Fruit fly (Drosophila melanogaster): ENCODE measurements around the gene aly.

Gene aly

dm6 chr3L:3034779-3035643, 8.7 kb upstream of the aly start, which contains the start of gene CG2162 (continued):
- peak; percentile 21; the same call in 1 of the 2 replicates for TF ChIP-seq hbn (GFP tag; IDR thresholded peaks at IDR 0.05; ENCODE audit: partially characterized antibody)

dm6 chr3L:3017156-3017555, 9.2 kb downstream of the aly start, which contains the start of gene CG32487:
CG32487 (minus strand) TSS chr3L:3017256.
- no peak for TF ChIP-seq CG17385 (GFP tag; optimal IDR thresholded peaks at IDR 0.05)
- no peak for TF ChIP-seq ci (GFP tag; IDR thresholded peaks at IDR 0.05)

dm6 chr3L:3015969-3016368, 10.4 kb downstream of the aly start, which contains the start of gene CG32488:
CG32488 (minus strand) TSS chr3L:3016069.
- TF ChIP-seq btn (GFP tag; optimal IDR thresholded peaks at IDR 0.05): no peak
- TF ChIP-seq CG17361 (GFP tag; IDR thresholded peaks at IDR 0.05): no peak
- TF ChIP-seq Jarid2 (GFP tag; optimal IDR thresholded peaks at IDR 0.05): no peak
- no peak for TF ChIP-seq wdn (GFP tag; IDR thresholded peaks at IDR 0.05)
- TF ChIP-seq fd102C (GFP tag; optimal IDR thresholded peaks at IDR 0.05): no peak
- TF ChIP-seq CG2712 (tag; optimal IDR thresholded peaks at IDR 0.05): no peak
- TF ChIP-seq Opbp (GFP tag; IDR thresholded peaks at IDR 0.05; ENCODE audit: partially characterized antibody): no peak
- TF ChIP-seq unpg (GFP tag; optimal IDR thresholded peaks at IDR 0.05): no peak
- no peak for TF ChIP-seq Sin3A (optimal IDR thresholded peaks at IDR 0.05)
- TF ChIP-seq repo (GFP tag; optimal IDR thresholded peaks at IDR 0.05): no peak
- TF ChIP-seq CG12942 (GFP tag; optimal IDR thresholded peaks at IDR 0.05): no peak
- no peak for TF ChIP-seq dysf (GFP tag; IDR thresholded peaks at IDR 0.05)
- TF ChIP-seq Awh (GFP tag; IDR thresholded peaks at IDR 0.05): no peak
- no peak for TF ChIP-seq Fer1 (GFP tag; optimal IDR thresholded peaks at IDR 0.05)
- TF ChIP-seq ranshi (GFP tag; IDR thresholded peaks at IDR 0.05): no peak
- TF ChIP-seq CG12236 (GFP tag; optimal IDR thresholded peaks at IDR 0.05): no peak
- TF ChIP-seq Chrac-16 (GFP tag; optimal IDR thresholded peaks at IDR 0.05): no peak
- TF ChIP-seq CG17802 (tag; optimal IDR thresholded peaks at IDR 0.05): no peak
- TF ChIP-seq hb (GFP tag; IDR thresholded peaks at IDR 0.05; ENCODE audit: partially characterized antibody): no peak
- TF ChIP-seq CG13296 (GFP tag; optimal IDR thresholded peaks at IDR 0.05): no peak

- TF ChIP-seq sim (GFP tag; IDR thresholded peaks at IDR 0.05) (no peak), CG2678 (tag; optimal IDR thresholded peaks at IDR 0.05) (peak; percentile 7), CG11504 (tag; optimal IDR thresholded peaks at IDR 0.05) (peak; percentile 11), Dfd (GFP tag; optimal IDR thresholded peaks at IDR 0.05) (no peak), esg (GFP tag; conservative IDR thresholded peaks at IDR 0.05) (peak; percentile 23; the same call in 1 of the 2 replicates), sug (tag; optimal IDR thresholded peaks at IDR 0.05) (no peak), Dbx (GFP tag; IDR thresholded peaks at IDR 0.05) (0 out of 3 replicates have a peak, but pooled peaks have one; percentile 14), CG6654 (GFP tag; optimal IDR thresholded peaks at IDR 0.05) (no peak), CG18599 (GFP tag; optimal IDR thresholded peaks at IDR 0.05) (peak; percentile 42), HLH3B (GFP tag; IDR thresholded peaks at IDR 0.05) (0 out of 2 replicates have a peak, but pooled peaks have one; percentile 24), Ets65A (GFP tag) (peak; percentile 69), CG2889 (GFP tag; IDR thresholded peaks at IDR 0.05) (0 out of 3 replicates have a peak, but pooled peaks have one; percentile 15), otp (GFP tag; IDR thresholded peaks at IDR 0.05) (no peak), slbo (GFP tag; IDR thresholded peaks at IDR 0.05) (peak; percentile 57), Rx (GFP tag; IDR thresholded peaks at IDR 0.05) (no peak), lab (GFP tag; optimal IDR thresholded peaks at IDR 0.05) (peak; percentile 15)
Measured at dm6 chr3L:3013496-3013895, 12.8 kb downstream of the aly start.

Data from whole organism, embryonic.